1 fruit fly cellular context compared by ENCODE assay signal in the genomic region with DNA sequence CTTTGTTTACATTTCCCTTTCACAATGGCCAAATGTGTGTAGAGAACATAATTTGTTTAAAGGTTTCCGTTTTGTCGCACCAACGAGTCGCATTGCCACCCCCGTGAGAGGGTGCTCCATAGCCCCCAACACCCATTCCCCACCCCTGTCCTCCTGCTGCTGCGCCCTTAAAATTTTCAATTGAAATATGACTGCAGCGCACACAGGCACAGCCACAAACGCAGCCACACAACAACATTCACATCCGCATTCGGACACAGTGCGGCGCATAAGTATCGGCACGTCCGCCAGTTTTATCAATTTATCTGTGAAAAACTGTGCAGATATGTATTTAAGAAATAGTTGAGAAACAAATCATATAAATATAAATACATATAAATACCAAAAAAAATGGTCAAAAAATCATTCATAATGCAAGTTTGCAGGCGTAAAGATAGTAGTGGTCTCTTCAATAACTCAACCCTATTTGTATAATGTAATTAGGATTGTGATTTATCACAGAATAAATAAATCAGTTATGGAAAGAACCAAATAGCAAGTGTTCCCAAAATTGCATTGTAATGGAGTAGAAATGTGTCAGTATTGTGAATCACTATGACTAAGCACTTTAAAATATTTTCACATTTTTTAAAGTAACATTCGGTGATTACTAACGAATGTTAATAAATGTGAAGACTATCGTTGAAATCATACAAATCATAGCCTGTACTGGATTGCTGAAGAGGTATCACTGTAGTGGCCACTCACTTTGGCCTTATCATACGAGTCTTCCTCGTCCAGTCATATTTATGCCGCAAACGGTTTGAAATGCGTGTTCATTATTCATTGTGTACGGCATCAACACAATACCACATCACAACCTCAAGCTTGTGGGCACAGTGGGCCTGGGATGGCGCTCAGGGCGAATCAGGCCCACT.
A peak's percentile ranks its signal among the peaks of the same experiment; 100 is the strongest.
TF ChIP-seq lines count a peak whose summit lies in the region.

No protein-coding gene starts in this region.

TF ChIP-seq in whole organism, embryonic, 481 proteins besides CTCF, POLR2A, EP300 and RAD21 (continued from another document and continues in another):
- TF ChIP-seq CG10321 (GFP tag; IDR thresholded peaks at IDR 0.05; lab: Robert Waterston, UW) (no peak), CG12299 (tag; optimal IDR thresholded peaks at IDR 0.05; lab: Kevin White, UChicago) (no peak), ken (GFP tag; IDR thresholded peaks at IDR 0.05; lab: Robert Waterston, UW) (0 out of 3 replicates have a peak, but pooled peaks have one; percentile 35), gsb-n (tag; optimal IDR thresholded peaks at IDR 0.05; lab: Kevin White, UChicago) (no peak), CG17829 (tag; optimal IDR thresholded peaks at IDR 0.05; lab: Kevin White, UChicago) (no peak), CG7928 (GFP tag; optimal IDR thresholded peaks at IDR 0.05; lab: Kevin White, UChicago) (no peak), CG8765 (GFP tag; IDR thresholded peaks at IDR 0.05; lab: Robert Waterston, UW) (no peak), CG10366 (GFP tag; IDR thresholded peaks at IDR 0.05; lab: Robert Waterston, UW) (no peak; the same call in 1 of the 2 replicates), Lpt (GFP tag; optimal IDR thresholded peaks at IDR 0.05; lab: Kevin White, UChicago) (no peak), ci (GFP tag; IDR thresholded peaks at IDR 0.05; lab: Robert Waterston, UW) (0 out of 3 replicates have a peak, but pooled peaks have one; percentile 46), ewg (GFP tag; optimal IDR thresholded peaks at IDR 0.05; lab: Kevin White, UChicago) (no peak), gt (GFP tag; IDR thresholded peaks at IDR 0.05; lab: Robert Waterston, UW) (no peak), HLH4C (GFP tag; IDR thresholded peaks at IDR 0.05; lab: Robert Waterston, UW; ENCODE audit: partially characterized antibody) (no peak), Myb (GFP tag; optimal IDR thresholded peaks at IDR 0.05; lab: Kevin White, UChicago) (no peak), B-H2 (GFP tag; optimal IDR thresholded peaks at IDR 0.05; lab: Kevin White, UChicago) (no peak), jing (GFP tag; optimal IDR thresholded peaks at IDR 0.05; lab: Kevin White, UChicago) (no peak), NfI (GFP tag; optimal IDR thresholded peaks at IDR 0.05; lab: Kevin White, UChicago) (no peak), Poxn (GFP tag; IDR thresholded peaks at IDR 0.05; lab: Robert Waterston, UW) (no peak), CG7357 (GFP tag; IDR thresholded peaks at IDR 0.05; lab: Robert Waterston, UW) (no peak), CG15601 (tag; optimal IDR thresholded peaks at IDR 0.05; lab: Kevin White, UChicago) (no peak), CG2120 (GFP tag; optimal IDR thresholded peaks at IDR 0.05; lab: Kevin White, UChicago) (no peak), CG15269 (tag; optimal IDR thresholded peaks at IDR 0.05; lab: Kevin White, UChicago) (no peak), CG2199 (GFP tag; IDR thresholded peaks at IDR 0.05; lab: Robert Waterston, UW) (no peak), gsb (GFP tag; IDR thresholded peaks at IDR 0.05; lab: Robert Waterston, UW) (no peak), fd102C (GFP tag; optimal IDR thresholded peaks at IDR 0.05; lab: Kevin White, UChicago) (no peak), PHDP (tag; optimal IDR thresholded peaks at IDR 0.05; lab: Kevin White, UChicago) (no peak), CG4707 (GFP tag; optimal IDR thresholded peaks at IDR 0.05; lab: Kevin White, UChicago) (peak; percentile 95), en (GFP tag; optimal IDR thresholded peaks at IDR 0.05; lab: Kevin White, UChicago) (no peak), CG14860 (GFP tag; IDR thresholded peaks at IDR 0.05; lab: Robert Waterston, UW; ENCODE audit: partially characterized antibody) (no peak), Trl (optimal IDR thresholded peaks at IDR 0.05; lab: Kevin White, UChicago) (no peak), Trl (GFP tag; optimal IDR thresholded peaks at IDR 0.05; lab: Kevin White, UChicago) (no peak), dimm (GFP tag; IDR thresholded peaks at IDR 0.05; lab: Robert Waterston, UW) (no peak), Gsc (GFP tag; IDR thresholded peaks at IDR 0.05; lab: Robert Waterston, UW) (no peak), zf30C (GFP tag; optimal IDR thresholded peaks at IDR 0.05; lab: Kevin White, UChicago) (no peak), Dfd (GFP tag; optimal IDR thresholded peaks at IDR 0.05; lab: Kevin White, UChicago) (no peak), lilli (GFP tag; optimal IDR thresholded peaks at IDR 0.05; lab: Kevin White, UChicago) (no peak), CG5245 (GFP tag; optimal IDR thresholded peaks at IDR 0.05; lab: Kevin White, UChicago) (no peak), Sry-β (GFP tag; optimal IDR thresholded peaks at IDR 0.05; lab: Kevin White, UChicago) (no peak), Fer3 (tag; optimal IDR thresholded peaks at IDR 0.05; lab: Kevin White, UChicago) (no peak), Scr (GFP tag; IDR thresholded peaks at IDR 0.05; lab: Robert Waterston, UW; ENCODE audit: partially characterized antibody) (no peak), CG13287 (GFP tag; IDR thresholded peaks at IDR 0.05; lab: Robert Waterston, UW; ENCODE audit: partially characterized antibody) (no peak), Oaz (GFP tag; IDR thresholded peaks at IDR 0.05; lab: Robert Waterston, UW) (no peak), slbo (GFP tag; IDR thresholded peaks at IDR 0.05; lab: Robert Waterston, UW) (peak; percentile 20; the same call in 1 of the 2 replicates), CG3726 (GFP tag; IDR thresholded peaks at IDR 0.05; lab: Robert Waterston, UW) (no peak), CG6689 (GFP tag; IDR thresholded peaks at IDR 0.05; lab: Robert Waterston, UW) (no peak), CG6254 (GFP tag; optimal IDR thresholded peaks at IDR 0.05; lab: Kevin White, UChicago) (no peak), CG13624 (GFP tag; optimal IDR thresholded peaks at IDR 0.05; lab: Kevin White, UChicago) (no peak), da (GFP tag; optimal IDR thresholded peaks at IDR 0.05; lab: Kevin White, UChicago) (no peak), CG10431 (GFP tag; optimal IDR thresholded peaks at IDR 0.05; lab: Kevin White, UChicago) (no peak), bsh (GFP tag; optimal IDR thresholded peaks at IDR 0.05; lab: Kevin White, UChicago) (no peak), caup (GFP tag; optimal IDR thresholded peaks at IDR 0.05; lab: Kevin White, UChicago; ENCODE audit: severe bottlenecking) (no peak), Hmx (GFP tag; optimal IDR thresholded peaks at IDR 0.05; lab: Kevin White, UChicago) (no peak), CG4820 (GFP tag; optimal IDR thresholded peaks at IDR 0.05; lab: Kevin White, UChicago) (no peak), zen (tag; optimal IDR thresholded peaks at IDR 0.05; lab: Kevin White, UChicago) (no peak), p53 (GFP tag; optimal IDR thresholded peaks at IDR 0.05; lab: Kevin White, UChicago) (no peak), cad (GFP tag; optimal IDR thresholded peaks at IDR 0.05; lab: Kevin White, UChicago) (no peak), fd64A (GFP tag; optimal IDR thresholded peaks at IDR 0.05; lab: Kevin White, UChicago) (no peak), Jarid2 (GFP tag; optimal IDR thresholded peaks at IDR 0.05; lab: Kevin White, UChicago) (no peak), CG11723 (GFP tag; optimal IDR thresholded peaks at IDR 0.05; lab: Kevin White, UChicago) (no peak), CG4854 (GFP tag; optimal IDR thresholded peaks at IDR 0.05; lab: Kevin White, UChicago) (no peak), Hr51 (GFP tag; optimal IDR thresholded peaks at IDR 0.05; lab: Kevin White, UChicago) (peak in 1 of 2 experiments; percentile 1), hb (GFP tag; IDR thresholded peaks at IDR 0.05; lab: Robert Waterston, UW; ENCODE audit: partially characterized antibody) (no peak), bcd (GFP tag; optimal IDR thresholded peaks at IDR 0.05; lab: Kevin White, UChicago) (no peak), CG10274 (GFP tag; optimal IDR thresholded peaks at IDR 0.05; lab: Kevin White, UChicago) (no peak), CG11560 (tag; IDR thresholded peaks at IDR 0.05; lab: Robert Waterston, UW) (no peak), kni (GFP tag; optimal IDR thresholded peaks at IDR 0.05; lab: Kevin White, UChicago) (no peak), ATbp (GFP tag; optimal IDR thresholded peaks at IDR 0.05; lab: Kevin White, UChicago) (no peak), CG17912 (GFP tag; optimal IDR thresholded peaks at IDR 0.05; lab: Kevin White, UChicago) (no peak), Max (GFP tag; optimal IDR thresholded peaks at IDR 0.05; lab: Kevin White, UChicago) (no peak), nerfin-1 (tag; optimal IDR thresholded peaks at IDR 0.05; lab: Kevin White, UChicago) (peak; percentile 21), hth (optimal IDR thresholded peaks at IDR 0.05; lab: Kevin White, UChicago) (no peak), gcm2 (GFP tag; optimal IDR thresholded peaks at IDR 0.05; lab: Kevin White, UChicago) (no peak), br (optimal IDR thresholded peaks at IDR 0.05; lab: Kevin White, UChicago) (no peak), dpn (GFP tag; optimal IDR thresholded peaks at IDR 0.05; lab: Kevin White, UChicago) (no peak), sna (GFP tag; IDR thresholded peaks at IDR 0.05; lab: Robert Waterston, UW; ENCODE audit: partially characterized antibody) (no peak), Bteb2 (GFP tag; optimal IDR thresholded peaks at IDR 0.05; lab: Kevin White, UChicago) (no peak), Ssrp (tag; optimal IDR thresholded peaks at IDR 0.05; lab: Kevin White, UChicago) (no peak), lola (GFP tag; optimal IDR thresholded peaks at IDR 0.05; lab: Kevin White, UChicago) (no peak), inv (GFP tag; IDR thresholded peaks at IDR 0.05; lab: Robert Waterston, UW; ENCODE audit: partially characterized antibody) (no peak), Gug (GFP tag; IDR thresholded peaks at IDR 0.05; lab: Robert Waterston, UW) (0 out of 4 replicates have a peak, but pooled peaks have one; percentile 3), toy (GFP tag; IDR thresholded peaks at IDR 0.05; lab: Robert Waterston, UW) (no peak), CG31224 (GFP tag; IDR thresholded peaks at IDR 0.05; lab: Robert Waterston, UW) (no peak), NK7.1 (GFP tag; optimal IDR thresholded peaks at IDR 0.05; lab: Kevin White, UChicago) (no peak), CG10147 (GFP tag; optimal IDR thresholded peaks at IDR 0.05; lab: Kevin White, UChicago) (no peak), twi (tag; optimal IDR thresholded peaks at IDR 0.05; lab: Kevin White, UChicago) (no peak), CG4424 (GFP tag; optimal IDR thresholded peaks at IDR 0.05; lab: Kevin White, UChicago) (no peak), CG9437 (GFP tag; optimal IDR thresholded peaks at IDR 0.05; lab: Kevin White, UChicago) (peak; percentile 2), unc-4 (GFP tag; IDR thresholded peaks at IDR 0.05; lab: Robert Waterston, UW; ENCODE audit: partially characterized antibody) (no peak), al (GFP tag; IDR thresholded peaks at IDR 0.05; lab: Robert Waterston, UW) (no peak), CG1792 (GFP tag; optimal IDR thresholded peaks at IDR 0.05; lab: Kevin White, UChicago) (no peak), CG14441 (GFP tag; IDR thresholded peaks at IDR 0.05; lab: Robert Waterston, UW) (peak; percentile 6; the same call in 1 of the 2 replicates), CG7556 (GFP tag; optimal IDR thresholded peaks at IDR 0.05; lab: Kevin White, UChicago) (peak; percentile 16), CG9876 (GFP tag; optimal IDR thresholded peaks at IDR 0.05; lab: Kevin White, UChicago) (no peak), CG18011 (GFP tag; optimal IDR thresholded peaks at IDR 0.05; lab: Kevin White, UChicago) (no peak), CG6854 (GFP tag; optimal IDR thresholded peaks at IDR 0.05; lab: Kevin White, UChicago) (no peak), CG1529 (GFP tag; optimal IDR thresholded peaks at IDR 0.05; lab: Kevin White, UChicago) (no peak), sob (GFP tag; IDR thresholded peaks at IDR 0.05; lab: Robert Waterston, UW) (peak; percentile 41; the same call in 1 of the 2 replicates), Bgb (GFP tag; IDR thresholded peaks at IDR 0.05; lab: Robert Waterston, UW; ENCODE audit: partially characterized antibody) (no peak), ab (GFP tag; optimal IDR thresholded peaks at IDR 0.05; lab: Kevin White, UChicago) (no peak), CG18764 (GFP tag; optimal IDR thresholded peaks at IDR 0.05; lab: Kevin White, UChicago) (no peak), Hmr (GFP tag; optimal IDR thresholded peaks at IDR 0.05; lab: Kevin White, UChicago) (no peak), slou (GFP tag; optimal IDR thresholded peaks at IDR 0.05; lab: Kevin White, UChicago) (no peak), knrl (GFP tag; IDR thresholded peaks at IDR 0.05; lab: Robert Waterston, UW; ENCODE audit: partially characterized antibody) (no peak), CG1832 (GFP tag; optimal IDR thresholded peaks at IDR 0.05; lab: Kevin White, UChicago) (no peak), ftz-f1 (GFP tag; optimal IDR thresholded peaks at IDR 0.05; lab: Kevin White, UChicago) (no peak), CG3838 (GFP tag; optimal IDR thresholded peaks at IDR 0.05; lab: Kevin White, UChicago) (no peak), tna (GFP tag; IDR thresholded peaks at IDR 0.05; lab: Robert Waterston, UW; ENCODE audit: partially characterized antibody) (no peak), Taf1 (GFP tag; IDR thresholded peaks at IDR 0.05; lab: Robert Waterston, UW) (no peak), schlank (tag; optimal IDR thresholded peaks at IDR 0.05; lab: Kevin White, UChicago) (no peak), CG30431 (GFP tag; optimal IDR thresholded peaks at IDR 0.05; lab: Kevin White, UChicago) (no peak), CG15514 (GFP tag; optimal IDR thresholded peaks at IDR 0.05; lab: Kevin White, UChicago) (no peak), Usf (GFP tag; optimal IDR thresholded peaks at IDR 0.05; lab: Kevin White, UChicago) (no peak), CG13123 (GFP tag; optimal IDR thresholded peaks at IDR 0.05; lab: Kevin White, UChicago) (no peak), tup (GFP tag; optimal IDR thresholded peaks at IDR 0.05; lab: Kevin White, UChicago) (no peak), dysf (GFP tag; IDR thresholded peaks at IDR 0.05; lab: Robert Waterston, UW) (0 out of 3 replicates have a peak, but pooled peaks have one; percentile 12), her (GFP tag; optimal IDR thresholded peaks at IDR 0.05; lab: Kevin White, UChicago) (no peak), Dad (GFP tag; optimal IDR thresholded peaks at IDR 0.05; lab: Kevin White, UChicago) (no peak), Bdp1 (GFP tag; optimal IDR thresholded peaks at IDR 0.05; lab: Kevin White, UChicago) (no peak), ERR (GFP tag; optimal IDR thresholded peaks at IDR 0.05; lab: Kevin White, UChicago) (no peak), Rx (GFP tag; IDR thresholded peaks at IDR 0.05; lab: Robert Waterston, UW) (no peak), CG4617 (GFP tag; optimal IDR thresholded peaks at IDR 0.05; lab: Kevin White, UChicago; ENCODE audit: borderline replicate concordance) (no peak), tio (GFP tag; optimal IDR thresholded peaks at IDR 0.05; lab: Kevin White, UChicago) (no peak), CG7745 (tag; optimal IDR thresholded peaks at IDR 0.05; lab: Kevin White, UChicago) (no peak), gfzf (GFP tag; optimal IDR thresholded peaks at IDR 0.05; lab: Kevin White, UChicago) (no peak)
